Worm (Caenorhabditis elegans) whole organism, L4 larva: ENCODE measurements around the gene clec-185.
"Not testable (repeated sequence)": the region's sequence is repeated elsewhere in the genome, so short reads cannot be mapped to it uniquely, and the experiment has no call there.

Experiments
- D1046.2 ChIP-seq: fragments of 200-800 bp; sonication (Bioruptor generic); IDR thresholded peaks from 2 replicates; pipeline ENCODE4 v1.3.6; 2022; ENCODE audit warnings: missing genetic modification characterization, missing compliant biosample characterization
- F44E2.7 ChIP-seq: fragments of 200-800 bp; sonication (Bioruptor generic); IDR thresholded peaks from 2 replicates; pipeline ENCODE4 v2.1.2; 2022; ENCODE audit warnings: missing genetic modification characterization, missing compliant biosample characterization
- T20F7.1 ChIP-seq: fragments of 200-800 bp; sonication (Bioruptor generic); optimal IDR thresholded peaks from 2 replicates; lab custom pipeline; 2018; ENCODE audit warnings: mild to moderate bottlenecking, missing genetic modification characterization, missing compliant biosample characterization
- Y5F2A.4 ChIP-seq: fragments of 200-800 bp; sonication (Bioruptor generic); optimal IDR thresholded peaks from 2 replicates; lab custom pipeline; 2018; ENCODE audit warnings: mild to moderate bottlenecking, missing genetic modification characterization, missing compliant biosample characterization
- aly-2 ChIP-seq: sonication (generic microtip); optimal IDR thresholded peaks from 2 replicates; lab custom pipeline; 2018; ENCODE audit warnings: missing biosample characterization, missing genetic modification characterization
- attf-4 ChIP-seq: sonication (generic microtip); optimal IDR thresholded peaks from 3 replicates; lab custom pipeline; 2017; ENCODE audit warnings: missing biosample characterization, missing genetic modification characterization
- ceh-20 ChIP-seq: fragments of 200-800 bp; sonication (Bioruptor generic); IDR thresholded peaks from 2 replicates; pipeline ENCODE4 v1.3.6; 2022; ENCODE audit warnings: missing genetic modification reagents, missing genetic modification characterization, missing compliant biosample characterization
- ceh-62 ChIP-seq: sonication (generic microtip); optimal IDR thresholded peaks from 2 replicates; lab custom pipeline; 2017; ENCODE audit warnings: missing biosample characterization, missing genetic modification characterization
- daf-19 ChIP-seq: fragments of 200-800 bp; sonication (Bioruptor generic); conservative IDR thresholded peaks from 2 replicates; pipeline ENCODE4 v1.3.6; 2022; ENCODE audit warnings: missing genetic modification characterization, missing compliant biosample characterization
- daf-8 ChIP-seq: fragments of 200-800 bp; sonication (Bioruptor generic); IDR thresholded peaks from 2 replicates; pipeline ENCODE4 v1.3.6; 2022; ENCODE audit warnings: missing genetic modification characterization, missing compliant biosample characterization
- dmd-8 ChIP-seq: fragments of 200-800 bp; sonication (Bioruptor generic); IDR thresholded peaks from 2 replicates; pipeline ENCODE4 v1.3.6; 2022; ENCODE audit warnings: missing genetic modification characterization, missing compliant biosample characterization
- dmd-9 ChIP-seq: fragments of 200-800 bp; sonication (Bioruptor generic); IDR thresholded peaks from 2 replicates; pipeline ENCODE4 v1.3.6; 2022; ENCODE audit warnings: missing genetic modification reagents, missing genetic modification characterization, missing compliant biosample characterization
- dpl-1 ChIP-seq: fragments of 150-350 bp; optimal IDR thresholded peaks from 2 replicates; lab custom pipeline; 2014; ENCODE audit warnings: missing biosample characterization, missing genetic modification reagents, missing genetic modification characterization
- dve-1 ChIP-seq: sonication (generic microtip); optimal IDR thresholded peaks from 2 replicates; lab custom pipeline; 2017; ENCODE audit warnings: antibody characterized with exemption, mild to moderate bottlenecking, missing genetic modification characterization, missing compliant biosample characterization; ENCODE audit not compliant: insufficient read depth
- egl-27 ChIP-seq: sonication (generic microtip); optimal IDR thresholded peaks from 3 replicates; lab custom pipeline; 2017; ENCODE audit warnings: missing biosample characterization, missing genetic modification reagents, missing genetic modification characterization
- fkh-10 ChIP-seq: fragments of 150-350 bp; optimal IDR thresholded peaks from 2 replicates; lab custom pipeline; 2014; ENCODE audit warnings: missing biosample characterization, missing genetic modification reagents, missing genetic modification characterization
- fos-1 ChIP-seq: fragments of 150-350 bp; optimal IDR thresholded peaks from 2 replicates; lab custom pipeline; 2014; ENCODE audit warnings: missing biosample characterization, missing genetic modification characterization
- gei-8 ChIP-seq: fragments of 200-800 bp; sonication (Bioruptor generic); optimal IDR thresholded peaks from 2 replicates; lab custom pipeline; 2018; ENCODE audit warnings: mild to moderate bottlenecking, missing genetic modification characterization, missing compliant biosample characterization
- hif-1 ChIP-seq, 2 experiments: sonication (generic microtip); optimal IDR thresholded peaks; 2 replicates each; lab custom pipeline; 2016 to 2017; ENCODE audit warnings: missing compliant biosample characterization in 2 of 2, missing genetic modification characterization in 2 of 2, missing genetic modification reagents in 2 of 2, missing genotype in 2 of 2, mild to moderate bottlenecking in 1 of 2
- hlh-11 ChIP-seq: fragments of 200-800 bp; sonication (Bioruptor generic); optimal IDR thresholded peaks from 2 replicates; lab custom pipeline; 2018; ENCODE audit warnings: mild to moderate bottlenecking, missing genetic modification characterization, missing compliant biosample characterization
- jun-1 ChIP-seq: fragments of 150-350 bp; optimal IDR thresholded peaks from 2 replicates; lab custom pipeline; 2014; ENCODE audit warnings: missing biosample characterization, missing genetic modification reagents, missing genetic modification characterization
- lim-7 ChIP-seq: fragments of 200-800 bp; sonication (Bioruptor generic); IDR thresholded peaks from 2 replicates; pipeline ENCODE4 v1.3.6; 2022; ENCODE audit warnings: missing genetic modification characterization, missing compliant biosample characterization
- lin-1 ChIP-seq: fragments of 200-800 bp; sonication (Bioruptor generic); IDR thresholded peaks from 2 replicates; pipeline ENCODE4 v1.3.6; 2022; ENCODE audit warnings: missing genetic modification reagents, missing genetic modification characterization, missing compliant biosample characterization
- lin-39 ChIP-seq: fragments of 150-350 bp; optimal IDR thresholded peaks from 2 replicates; lab custom pipeline; 2014; ENCODE audit warnings: missing biosample characterization, missing genetic modification reagents, missing genetic modification characterization
- lsy-2 ChIP-seq, 2 experiments: fragments of 150-350 bp in 1 of 2; sonication (generic microtip) in 1 of 2; optimal IDR thresholded peaks; 2 replicates each; lab custom pipeline; 2014 to 2017; ENCODE audit warnings: missing biosample characterization in 2 of 2, missing genetic modification characterization in 2 of 2
- mdt-29 ChIP-seq: fragments of 200-800 bp; sonication (Bioruptor generic); IDR thresholded peaks from 2 replicates; pipeline ENCODE4 v1.3.6; 2022; ENCODE audit warnings: missing genetic modification reagents, missing genetic modification characterization, missing compliant biosample characterization
- mep-1 ChIP-seq: fragments of 150-350 bp; sonication (generic microtip); optimal IDR thresholded peaks from 3 replicates; lab custom pipeline; 2014; ENCODE audit warnings: missing biosample characterization, missing genetic modification characterization
- mes-2 ChIP-seq: sonication (generic microtip); optimal IDR thresholded peaks from 2 replicates; lab custom pipeline; 2016; ENCODE audit warnings: missing genotype, mild to moderate bottlenecking, missing genetic modification characterization, missing compliant biosample characterization; ENCODE audit not compliant: poor library complexity, severe bottlenecking
- mxl-2 ChIP-seq: fragments of 200-800 bp; sonication (Bioruptor generic); conservative IDR thresholded peaks from 2 replicates; pipeline ENCODE4 v1.3.6; 2022; ENCODE audit warnings: missing genetic modification reagents, missing genetic modification characterization, missing compliant biosample characterization
- nhr-102 ChIP-seq: sonication (generic microtip); optimal IDR thresholded peaks from 2 replicates; lab custom pipeline; 2016; ENCODE audit warnings: mild to moderate bottlenecking, missing genetic modification characterization, moderate library complexity, missing compliant biosample characterization
- nhr-111 ChIP-seq: fragments of 200-800 bp; sonication (Bioruptor generic); optimal IDR thresholded peaks from 2 replicates; lab custom pipeline; 2018; ENCODE audit warnings: mild to moderate bottlenecking, missing genetic modification characterization, missing compliant biosample characterization
- nhr-41 ChIP-seq: fragments of 200-800 bp; sonication (Bioruptor generic); IDR thresholded peaks from 2 replicates; pipeline ENCODE4 v1.3.6; 2022; ENCODE audit warnings: missing genetic modification reagents, missing genetic modification characterization, missing compliant biosample characterization
- nhr-48 ChIP-seq: sonication (generic microtip); optimal IDR thresholded peaks from 2 replicates; lab custom pipeline; 2016; ENCODE audit warnings: mild to moderate bottlenecking, missing genetic modification characterization, missing compliant biosample characterization
- pha-4 ChIP-seq, 2 experiments: fragments of 150-350 bp in 1 of 2; fragments of 200-800 bp in 1 of 2; sonication (Bioruptor generic) in 1 of 2; IDR thresholded peaks in 1 of 2; optimal IDR thresholded peaks in 1 of 2; 2 replicates each; pipeline versions ENCODE4 v1.3.6 to Lab custom; 2014 to 2022; ENCODE audit warnings: missing genetic modification characterization in 2 of 2, missing genetic modification reagents in 2 of 2, missing biosample characterization in 1 of 2, missing compliant biosample characterization in 1 of 2
- php-3 ChIP-seq: fragments of 200-800 bp; sonication (Bioruptor generic); IDR thresholded peaks from 2 replicates; pipeline ENCODE4 v1.3.6; 2022; ENCODE audit warnings: missing genetic modification reagents, missing genetic modification characterization, missing compliant biosample characterization
- saeg-2 ChIP-seq: fragments of 200-800 bp; sonication (Bioruptor generic); IDR thresholded peaks from 2 replicates; pipeline ENCODE4 v1.3.6; 2022; ENCODE audit warnings: missing genetic modification reagents, missing genetic modification characterization, missing compliant biosample characterization
- sdz-12 ChIP-seq: fragments of 200-800 bp; sonication (Bioruptor generic); optimal IDR thresholded peaks from 2 replicates; lab custom pipeline; 2018; ENCODE audit warnings: mild to moderate bottlenecking, missing genetic modification characterization, missing compliant biosample characterization
- set-16 ChIP-seq: fragments of 200-800 bp; sonication (Bioruptor generic); IDR thresholded peaks from 2 replicates; pipeline ENCODE4 v1.3.6; 2022; ENCODE audit warnings: missing genetic modification reagents, missing genetic modification characterization, missing compliant biosample characterization
- snpc-1.2 ChIP-seq: fragments of 200-800 bp; sonication (Bioruptor generic); IDR thresholded peaks from 2 replicates; pipeline ENCODE4 v1.3.6; 2022; ENCODE audit warnings: missing genetic modification reagents, missing genetic modification characterization, missing compliant biosample characterization
- zfp-2 ChIP-seq: sonication (generic microtip); optimal IDR thresholded peaks from 2 replicates; lab custom pipeline; 2016; ENCODE audit warnings: mild to moderate bottlenecking, missing genetic modification characterization, missing compliant biosample characterization
- zip-11 ChIP-seq: fragments of 200-800 bp; sonication (Bioruptor generic); IDR thresholded peaks from 2 replicates; pipeline ENCODE4 v1.3.6; 2022; ENCODE audit warnings: missing genetic modification characterization, missing compliant biosample characterization
- zip-2 ChIP-seq: fragments of 150-350 bp; optimal IDR thresholded peaks from 2 replicates; lab custom pipeline; 2014; ENCODE audit warnings: missing biosample characterization, missing genetic modification characterization

The clec-185 gene

DNA sequence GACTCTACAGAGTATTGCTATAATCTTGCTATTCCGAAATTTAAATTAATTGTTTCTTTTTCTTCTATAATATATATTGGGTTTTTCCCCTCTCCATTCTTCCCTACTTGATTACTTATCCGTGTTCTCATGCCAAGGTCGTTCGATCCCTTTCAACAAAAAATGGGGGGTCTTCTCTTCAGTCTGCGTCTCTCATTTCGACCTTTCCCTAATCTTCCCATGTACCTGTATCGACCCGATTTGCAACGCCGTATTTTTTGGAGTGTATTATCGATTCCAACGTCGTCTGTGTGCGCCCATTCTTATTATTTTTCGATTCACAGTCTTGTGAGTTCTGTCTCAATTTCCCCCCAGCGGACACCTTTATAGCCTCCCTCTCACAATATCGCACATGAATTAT lies 29.3 kb downstream of the clec-185 start (continued):
- no peak for TF ChIP-seq php-3 (GFP tag; lab: Robert Waterston, UW)
- TF ChIP-seq Y5F2A.4 (GFP tag; lab: Kevin White, UChicago) = no peak

DNA sequence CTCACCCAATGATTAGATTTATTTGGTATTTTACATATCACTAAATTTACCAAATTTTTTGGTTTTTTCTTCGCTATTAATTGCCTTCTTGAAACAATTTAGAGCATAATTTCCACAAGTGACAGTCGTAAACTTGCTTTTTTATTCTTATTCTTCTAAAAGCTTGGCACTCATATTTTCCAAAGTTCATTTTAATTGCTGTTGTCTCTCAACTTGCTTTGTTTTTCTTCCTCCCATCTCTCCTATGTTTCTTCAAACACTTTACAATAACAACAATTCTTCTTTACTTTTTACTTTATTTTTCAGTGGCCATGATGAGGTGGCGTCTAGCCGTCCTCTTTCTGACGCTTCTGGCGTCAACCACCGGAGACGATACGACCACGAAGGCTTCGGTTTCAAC lies 29.9 kb downstream of the clec-185 start, which contains the start of gene igdb-2:
Gene igdb-2, plus strand, starts transcription at position 301 of the 400 bp plus-strand sequence.
- TF ChIP-seq ceh-20 (GFP tag; lab: Robert Waterston, UW) (no peak), nhr-48 (tag; lab: Kevin White, UChicago) (no peak), hlh-11 (tag; lab: Kevin White, UChicago) (no peak), fkh-10 (GFP tag; lab: Kevin White, UChicago) (no peak), mep-1 (tag; lab: Kevin White, UChicago) (no peak), mdt-29 (no peak), hif-1 (tag; optimal IDR thresholded peaks at IDR 0.05; lab: Kevin White, UChicago) (no peak), lin-1 (GFP tag; lab: Robert Waterston, UW) (no peak), nhr-111 (no peak), nhr-41 (GFP tag; lab: Robert Waterston, UW) (no peak), daf-8 (no peak), dve-1 (tag; lab: Kevin White, UChicago) (no peak), zip-11 (no peak), nhr-102 (tag; lab: Kevin White, UChicago) (no peak), set-16 (GFP tag; lab: Robert Waterston, UW) (no peak), snpc-1.2 (GFP tag; lab: Robert Waterston, UW) (no peak), pha-4 (GFP tag; IDR thresholded peaks at IDR 0.05; lab: Robert Waterston, UW) (no peak), pha-4 (tag; optimal IDR thresholded peaks at IDR 0.05; lab: Kevin White, UChicago) (no peak), lin-39 (no peak), dmd-9 (GFP tag; lab: Robert Waterston, UW) (no peak), php-3 (GFP tag; lab: Robert Waterston, UW) (no peak)

DNA sequence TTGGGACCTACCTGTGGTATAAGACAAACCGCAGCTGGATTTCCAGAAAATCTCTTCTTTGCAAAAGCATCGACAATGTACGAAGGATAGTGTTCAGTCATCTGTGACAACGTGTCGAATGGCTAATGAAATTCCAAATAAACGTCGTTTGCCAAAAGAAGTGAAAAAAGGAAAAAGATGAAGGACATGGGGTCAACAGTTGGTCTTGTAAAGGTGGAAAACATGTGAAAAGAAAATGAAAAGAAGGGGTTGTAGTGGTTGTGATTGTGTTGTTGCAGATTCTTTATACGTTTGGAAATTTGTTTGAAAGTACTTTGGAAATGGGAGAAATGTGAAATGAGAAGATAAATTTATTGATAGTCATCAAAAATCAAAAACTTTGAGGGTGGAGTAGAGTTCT lies 38.5 kb downstream of the clec-185 start, which contains the start of gene T04A11.1:
Gene T04A11.1, minus strand, starts transcription at position 101 of the 400 bp plus-strand sequence.
- not testable (repeated sequence) for TF ChIP-seq mxl-2; daf-19 (GFP tag; lab: Robert Waterston, UW); mes-2

DNA sequence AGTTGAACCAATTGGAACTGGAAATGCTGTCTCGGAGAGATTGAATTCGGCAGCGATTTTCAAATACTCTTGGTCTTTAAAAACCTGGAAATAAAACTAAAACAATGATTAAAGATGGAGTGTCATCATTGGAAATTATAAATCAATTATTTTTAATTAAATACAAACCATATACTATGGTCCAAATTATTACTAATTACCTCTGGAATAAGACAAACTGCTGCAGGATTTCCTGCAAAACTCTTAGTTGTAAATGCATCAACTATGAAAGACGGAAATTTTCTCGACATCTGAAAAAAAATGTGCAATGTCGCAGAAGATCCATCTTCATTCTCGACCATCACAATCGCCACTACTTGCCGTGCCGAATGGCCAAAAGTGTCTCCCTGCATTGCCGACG lies 40.3 kb downstream of the clec-185 start, which contains the start of gene igdb-1:
Gene igdb-1, plus strand, starts transcription at position 301 of the 400 bp plus-strand sequence.
- not testable (repeated sequence) for TF ChIP-seq zfp-2 (tag; lab: Kevin White, UChicago); gei-8 (GFP tag; lab: Kevin White, UChicago); zip-2 (tag; lab: Kevin White, UChicago)

DNA sequence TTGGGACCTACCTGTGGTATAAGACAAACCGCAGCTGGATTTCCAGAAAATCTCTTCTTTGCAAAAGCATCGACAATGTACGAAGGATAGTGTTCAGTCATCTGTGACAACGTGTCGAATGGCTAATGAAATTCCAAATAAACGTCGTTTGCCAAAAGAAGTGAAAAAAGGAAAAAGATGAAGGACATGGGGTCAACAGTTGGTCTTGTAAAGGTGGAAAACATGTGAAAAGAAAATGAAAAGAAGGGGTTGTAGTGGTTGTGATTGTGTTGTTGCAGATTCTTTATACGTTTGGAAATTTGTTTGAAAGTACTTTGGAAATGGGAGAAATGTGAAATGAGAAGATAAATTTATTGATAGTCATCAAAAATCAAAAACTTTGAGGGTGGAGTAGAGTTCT lies 46.0 kb downstream of the clec-185 start, which contains the start of gene T04A11.4:
Gene T04A11.4, minus strand, starts transcription at position 101 of the 400 bp plus-strand sequence.
- not testable (repeated sequence) for TF ChIP-seq gei-8 (GFP tag; lab: Kevin White, UChicago); mdt-29; dmd-8

DNA sequence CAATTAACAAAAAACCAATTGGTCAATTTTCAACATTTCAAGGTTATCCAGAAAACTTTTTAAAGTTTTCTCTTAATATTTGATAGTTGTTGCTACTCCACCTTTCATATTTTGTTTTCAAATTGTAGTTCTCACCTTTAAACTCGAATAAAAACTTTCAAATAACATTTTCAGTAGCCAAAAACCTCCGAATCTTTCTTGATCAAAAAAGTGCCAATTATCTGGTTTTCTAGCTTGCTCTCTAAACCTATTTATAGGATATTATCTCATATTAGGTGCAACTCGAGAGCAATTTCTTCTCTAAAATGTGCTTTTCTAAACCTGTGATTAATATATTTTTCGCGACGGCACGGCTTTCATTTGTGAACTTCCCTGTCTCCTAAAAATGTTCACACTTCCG lies 48.7 kb downstream of the clec-185 start, which contains the start of gene sru-26:
Gene sru-26, plus strand, starts transcription at position 301 of the 400 bp plus-strand sequence.
- no peak for TF ChIP-seq aly-2
- TF ChIP-seq dpl-1 (GFP tag; lab: Kevin White, UChicago) = no peak
- TF ChIP-seq T20F7.1 (GFP tag; lab: Kevin White, UChicago) = no peak
- no peak for TF ChIP-seq egl-27 (tag; lab: Kevin White, UChicago)
- no peak for TF ChIP-seq snpc-1.2 (GFP tag; lab: Robert Waterston, UW)
- TF ChIP-seq ceh-62 (tag; lab: Kevin White, UChicago) = no peak
- TF ChIP-seq F44E2.7 (GFP tag; lab: Robert Waterston, UW) = no peak
- no peak for TF ChIP-seq saeg-2 (GFP tag; lab: Robert Waterston, UW)
- TF ChIP-seq fos-1 = no peak
- no peak for TF ChIP-seq attf-4
- no peak for TF ChIP-seq jun-1
- no peak for TF ChIP-seq sdz-12 (GFP tag; lab: Kevin White, UChicago)
- TF ChIP-seq nhr-102 (tag; lab: Kevin White, UChicago) = no peak
- TF ChIP-seq lsy-2 (tag; optimal IDR thresholded peaks at IDR 0.05; lab: Kevin White, UChicago) = no peak
- no peak for TF ChIP-seq lim-7
- no peak for TF ChIP-seq D1046.2
